Worm (Caenorhabditis elegans) whole organism, L4/young adult: ENCODE data around the gene K07E1.1.

Experiments
- W03F9.2 ChIP-seq: fragments of 150-350 bp; optimal IDR thresholded peaks from 2 replicates; lab custom pipeline; 2014; ENCODE audit warnings: missing biosample characterization, missing genetic modification characterization
- dao-5 ChIP-seq: sonication (generic microtip); optimal IDR thresholded peaks from 2 replicates; lab custom pipeline; 2016; ENCODE audit warnings: missing genotype, missing genetic modification characterization, moderate library complexity, missing compliant biosample characterization
- him-1 ChIP-seq: sonication (generic microtip); optimal IDR thresholded peaks from 2 replicates; lab custom pipeline; 2016; ENCODE audit warnings: missing genotype, missing genetic modification reagents, missing genetic modification characterization, missing compliant biosample characterization

- TF ChIP-seq him-1 (tag; lab: Kevin White, UChicago), result no peak
- no peak for TF ChIP-seq dao-5 (tag; lab: Kevin White, UChicago)
- TF ChIP-seq W03F9.2, result no peak
Observed at ce11 chrII:4549983-4550572, 805 bp upstream of the K07E1.1 start.
